Fruit fly (Drosophila melanogaster) whole organism, embryonic: ENCODE measurements around the gene CG14644.
A peak's percentile ranks its signal among the peaks of the same experiment; 100 is the strongest.

ENCODE experiments used
- Aef1 ChIP-seq: fragments of 200-800 bp; sonication (Bioruptor generic); IDR thresholded peaks from 3 replicates; pipeline ENCODE4 v1.3.6; 2022; ENCODE audit warnings: missing biosample characterization, missing genetic modification characterization
- CG10654 ChIP-seq: fragments of 200-800 bp; sonication (Bioruptor generic); optimal IDR thresholded peaks from 2 replicates; lab custom pipeline; 2016; ENCODE audit warnings: missing biosample characterization, missing genetic modification characterization
- CG11504 ChIP-seq: fragments of 200-800 bp; sonication (Bioruptor generic); optimal IDR thresholded peaks from 3 replicates; lab custom pipeline; 2019; ENCODE audit warnings: missing biosample characterization, mild to moderate bottlenecking, missing genetic modification characterization, moderate library complexity
- CG13296 ChIP-seq: fragments of 200-800 bp; sonication (Bioruptor generic); optimal IDR thresholded peaks from 3 replicates; lab custom pipeline; 2018; ENCODE audit warnings: missing biosample characterization, mild to moderate bottlenecking, missing genetic modification characterization
- CG14014 ChIP-seq: fragments of 200-800 bp; sonication (Bioruptor generic); IDR thresholded peaks from 2 replicates; pipeline ENCODE4 v1.3.6; 2022; ENCODE audit warnings: missing biosample characterization, missing genetic modification characterization
- CG15011 ChIP-seq: fragments of 200-800 bp; sonication (Bioruptor generic); optimal IDR thresholded peaks from 3 replicates; lab custom pipeline; 2018; ENCODE audit warnings: missing biosample characterization, mild to moderate bottlenecking, missing genetic modification characterization
- CG16779 ChIP-seq: fragments of 200-800 bp; sonication (Bioruptor generic); IDR thresholded peaks from 2 replicates; pipeline ENCODE4 v1.3.6; 2022; ENCODE audit warnings: missing biosample characterization, missing genetic modification characterization
- CG16813 ChIP-seq: fragments of 200-800 bp; sonication (Bioruptor generic); IDR thresholded peaks from 3 replicates; pipeline ENCODE4 v1.3.6; 2022; ENCODE audit warnings: missing biosample characterization, missing genetic modification characterization; ENCODE audit not compliant: partially characterized antibody
- CG17385 ChIP-seq: fragments of 200-800 bp; sonication (Bioruptor generic); optimal IDR thresholded peaks from 3 replicates; lab custom pipeline; 2018; ENCODE audit warnings: missing biosample characterization, mild to moderate bottlenecking, missing genetic modification characterization
- CG1832 ChIP-seq: fragments of 200-800 bp; sonication (Bioruptor generic); optimal IDR thresholded peaks from 2 replicates; lab custom pipeline; 2017; ENCODE audit warnings: missing biosample characterization, mild to moderate bottlenecking, missing genetic modification characterization, inconsistent platforms
- CG18599 ChIP-seq: fragments of 200-800 bp; sonication (Bioruptor generic); optimal IDR thresholded peaks from 3 replicates; lab custom pipeline; 2017; ENCODE audit warnings: missing biosample characterization, missing genetic modification characterization, mild to moderate bottlenecking, moderate library complexity, missing genetic modification reagents
- CG30020 ChIP-seq: fragments of 200-800 bp; optimal IDR thresholded peaks from 2 replicates; lab custom pipeline; 2019; ENCODE audit warnings: missing biosample characterization, mild to moderate bottlenecking, missing genetic modification characterization, moderate library complexity
- CG3281 ChIP-seq: fragments of 200-800 bp; sonication (Bioruptor generic); optimal IDR thresholded peaks from 3 replicates; lab custom pipeline; 2017; ENCODE audit warnings: missing biosample characterization, mild to moderate bottlenecking, missing genetic modification characterization
- CG4617 ChIP-seq: fragments of 200-800 bp; sonication (Bioruptor generic); optimal IDR thresholded peaks from 3 replicates; lab custom pipeline; 2016; ENCODE audit warnings: missing biosample characterization, missing genetic modification characterization, borderline replicate concordance
- CG4730 ChIP-seq: fragments of 200-800 bp; sonication (Bioruptor generic); IDR thresholded peaks from 2 replicates; pipeline ENCODE4 v1.3.6; 2022; ENCODE audit warnings: missing biosample characterization, missing genetic modification characterization
- CG5953 ChIP-seq: fragments of 200-800 bp; sonication (Bioruptor generic); IDR thresholded peaks from 2 replicates; pipeline ENCODE4 v1.3.6; 2022; ENCODE audit warnings: missing biosample characterization, missing genetic modification characterization
- CG6254 ChIP-seq: fragments of 200-800 bp; sonication (Bioruptor generic); optimal IDR thresholded peaks from 3 replicates; lab custom pipeline; 2017; ENCODE audit warnings: mild to moderate bottlenecking, missing biosample characterization, missing genetic modification reagents, missing genetic modification characterization
- CG6654 ChIP-seq: fragments of 200-800 bp; sonication (Bioruptor generic); optimal IDR thresholded peaks from 2 replicates; lab custom pipeline; 2017; ENCODE audit warnings: missing biosample characterization, mild to moderate bottlenecking, missing genetic modification characterization
- CG9727 ChIP-seq: fragments of 200-800 bp; sonication (Bioruptor generic); optimal IDR thresholded peaks from 3 replicates; lab custom pipeline; 2017; ENCODE audit warnings: missing biosample characterization, mild to moderate bottlenecking, missing genetic modification characterization
- CG9797 ChIP-seq: fragments of 200-800 bp; sonication (Bioruptor generic); optimal IDR thresholded peaks from 3 replicates; lab custom pipeline; 2018; ENCODE audit warnings: missing biosample characterization, mild to moderate bottlenecking, missing genetic modification characterization
- CoRest ChIP-seq: fragments of 200-800 bp; sonication (Bioruptor generic); optimal IDR thresholded peaks from 3 replicates; lab custom pipeline; 2018; ENCODE audit warnings: missing biosample characterization, mild to moderate bottlenecking, missing genetic modification characterization, moderate library complexity
- Kr ChIP-seq: fragments of 200-800 bp; sonication (Bioruptor generic); optimal IDR thresholded peaks from 2 replicates; lab custom pipeline; 2017; ENCODE audit warnings: missing biosample characterization, mild to moderate bottlenecking, missing genetic modification characterization
- NfI ChIP-seq: fragments of 200-800 bp; sonication (Bioruptor generic); optimal IDR thresholded peaks from 3 replicates; lab custom pipeline; 2018; ENCODE audit warnings: missing biosample characterization, mild to moderate bottlenecking, missing genetic modification characterization, moderate library complexity
- Opbp ChIP-seq: fragments of 200-800 bp; sonication (Bioruptor generic); IDR thresholded peaks from 3 replicates; pipeline ENCODE4 v1.3.6; 2022; ENCODE audit warnings: missing biosample characterization, missing genetic modification characterization; ENCODE audit not compliant: partially characterized antibody
- Poxn ChIP-seq: fragments of 200-800 bp; sonication (Bioruptor generic); IDR thresholded peaks from 2 replicates; pipeline ENCODE4 v1.3.6; 2022; ENCODE audit warnings: missing biosample characterization, missing genetic modification characterization
- Rx ChIP-seq: fragments of 200-800 bp; sonication (Bioruptor generic); IDR thresholded peaks from 2 replicates; pipeline ENCODE4 v1.3.6; 2022; ENCODE audit warnings: missing biosample characterization, missing genetic modification characterization
- Scr ChIP-seq: fragments of 200-800 bp; sonication (Bioruptor generic); IDR thresholded peaks from 2 replicates; pipeline ENCODE4 v1.3.6; 2022; ENCODE audit warnings: missing biosample characterization, missing genetic modification characterization; ENCODE audit not compliant: partially characterized antibody
- Six4 ChIP-seq: fragments of 200-800 bp; sonication (Bioruptor generic); optimal IDR thresholded peaks from 2 replicates; lab custom pipeline; 2016; ENCODE audit warnings: missing biosample characterization, missing genetic modification characterization
- Sry-β ChIP-seq: fragments of 200-800 bp; sonication (Bioruptor generic); optimal IDR thresholded peaks from 2 replicates; lab custom pipeline; 2018; ENCODE audit warnings: missing biosample characterization, mild to moderate bottlenecking, missing genetic modification characterization, moderate library complexity
- Tbp ChIP-seq: fragments of >200 bp; optimal IDR thresholded peaks from 2 replicates; lab custom pipeline; 2018; ENCODE audit warnings: missing biosample characterization, missing genetic modification characterization
- ato ChIP-seq: fragments of 200-800 bp; sonication (Bioruptor generic); IDR thresholded peaks from 2 replicates; pipeline ENCODE4 v1.3.6; 2022; ENCODE audit warnings: missing biosample characterization, missing genetic modification characterization; ENCODE audit not compliant: partially characterized antibody
- bigmax ChIP-seq: fragments of 200-800 bp; sonication (Bioruptor generic); optimal IDR thresholded peaks from 2 replicates; lab custom pipeline; 2018; ENCODE audit warnings: missing biosample characterization, mild to moderate bottlenecking, missing genetic modification characterization
- cas ChIP-seq: fragments of 200-800 bp; sonication (Bioruptor generic); IDR thresholded peaks from 2 replicates; pipeline ENCODE4 v1.3.6; 2022; ENCODE audit warnings: missing biosample characterization, missing genetic modification characterization
- chinmo ChIP-seq: fragments of 200-800 bp; sonication (Bioruptor generic); IDR thresholded peaks from 4 replicates; pipeline ENCODE4 v1.3.6; 2022; ENCODE audit warnings: missing biosample characterization, missing genetic modification characterization; ENCODE audit not compliant: partially characterized antibody
- ci ChIP-seq: fragments of 200-800 bp; sonication (Bioruptor generic); IDR thresholded peaks from 3 replicates; pipeline ENCODE4 v1.3.6; 2022; ENCODE audit warnings: missing biosample characterization, missing genetic modification characterization
- croc ChIP-seq: fragments of 200-800 bp; sonication (Bioruptor generic); conservative IDR thresholded peaks from 3 replicates; pipeline ENCODE4 v1.3.6; 2022; ENCODE audit warnings: missing biosample characterization, missing genetic modification characterization
- ems ChIP-seq: fragments of 200-800 bp; sonication (Bioruptor generic); optimal IDR thresholded peaks from 3 replicates; lab custom pipeline; 2016; ENCODE audit warnings: missing biosample characterization, missing genetic modification characterization
- eve ChIP-seq, 2 experiments: fragments of >200 bp; optimal IDR thresholded peaks; 2 replicates each; lab custom pipeline; 2017; ENCODE audit warnings: missing biosample characterization in 2 of 2, missing genetic modification characterization in 2 of 2
- fu2 ChIP-seq: fragments of 200-800 bp; sonication (Bioruptor generic); optimal IDR thresholded peaks from 2 replicates; lab custom pipeline; 2016; ENCODE audit warnings: missing biosample characterization, missing genetic modification characterization
- gcm2 ChIP-seq: fragments of 200-800 bp; sonication (Bioruptor generic); optimal IDR thresholded peaks from 2 replicates; lab custom pipeline; 2016; ENCODE audit warnings: missing biosample characterization, missing genetic modification characterization
- ham ChIP-seq: fragments of 200-800 bp; sonication (Bioruptor generic); IDR thresholded peaks from 2 replicates; pipeline ENCODE4 v1.3.6; 2022; ENCODE audit warnings: missing biosample characterization, missing genetic modification characterization
- lab ChIP-seq: fragments of 200-800 bp; sonication (Bioruptor generic); optimal IDR thresholded peaks from 3 replicates; lab custom pipeline; 2017; ENCODE audit warnings: missing biosample characterization, missing genetic modification characterization, mild to moderate bottlenecking, moderate library complexity, missing genetic modification reagents
- lilli ChIP-seq: fragments of 200-800 bp; sonication (Bioruptor generic); optimal IDR thresholded peaks from 3 replicates; lab custom pipeline; 2016; ENCODE audit warnings: missing biosample characterization, missing genetic modification characterization
- pho ChIP-seq: fragments of 200-800 bp; sonication (Bioruptor generic); optimal IDR thresholded peaks from 2 replicates; lab custom pipeline; 2016; ENCODE audit warnings: missing biosample characterization, missing genetic modification characterization
- pita ChIP-seq: fragments of 200-800 bp; sonication (Bioruptor generic); optimal IDR thresholded peaks from 2 replicates; lab custom pipeline; 2017; ENCODE audit warnings: missing biosample characterization, mild to moderate bottlenecking, missing genetic modification characterization
- pum ChIP-seq: fragments of 200-800 bp; sonication (Bioruptor generic); optimal IDR thresholded peaks from 2 replicates; lab custom pipeline; 2016; ENCODE audit warnings: missing biosample characterization, missing genetic modification characterization
- schlank ChIP-seq: fragments of 200-800 bp; sonication (Bioruptor generic); optimal IDR thresholded peaks from 2 replicates; lab custom pipeline; 2018; ENCODE audit warnings: missing biosample characterization, mild to moderate bottlenecking, missing genetic modification characterization
- zfh1 ChIP-seq: fragments of 200-800 bp; sonication (Bioruptor generic); IDR thresholded peaks from 3 replicates; pipeline ENCODE4 v1.3.6; 2022; ENCODE audit warnings: missing biosample characterization, missing genetic modification characterization

CG14644 gene

dm6 chr3R:4215264-4215993 is 37.4 kb downstream of the CG14644 start, which contains the start of gene CG14636 (continued):
- TF ChIP-seq Six4 (GFP tag; lab: Kevin White, UChicago) (no peak), fu2 (peak; percentile 61), Aef1 (peak; percentile 53; the same call in 2 of the 3 replicates), CG6654 (GFP tag; lab: Kevin White, UChicago) (no peak), gcm2 (GFP tag; lab: Kevin White, UChicago) (peak; percentile 25), CG1832 (GFP tag; lab: Kevin White, UChicago) (no peak), CG18599 (GFP tag; lab: Kevin White, UChicago) (peak; percentile 83), chinmo (peak; percentile 90), CG9727 (GFP tag; lab: Kevin White, UChicago) (peak; percentile 39), CG17385 (GFP tag; lab: Kevin White, UChicago) (peak; percentile 68), Scr (GFP tag; lab: Robert Waterston, UW) (no peak), Sry-β (GFP tag; lab: Kevin White, UChicago) (no peak), bigmax (GFP tag; lab: Kevin White, UChicago) (no peak), ems (GFP tag; lab: Kevin White, UChicago) (peak; percentile 49), CG6254 (no peak), CoRest (tag; lab: Kevin White, UChicago) (peak; percentile 70), eve (GFP tag; optimal IDR thresholded peaks at IDR 0.05; lab: Kevin White, UChicago) (no peak), Tbp (GFP tag; lab: Kevin White, UChicago) (no peak), CG10654 (GFP tag; lab: Kevin White, UChicago) (peak; percentile 50), CG9797 (no peak), Kr (GFP tag; lab: Kevin White, UChicago) (no peak), NfI (GFP tag; lab: Kevin White, UChicago) (peak; percentile 70), ci (GFP tag; lab: Robert Waterston, UW) (peak; percentile 50; the same call in 1 of the 3 replicates), CG13296 (peak; percentile 80), zfh1 (GFP tag; lab: Robert Waterston, UW) (peak; percentile 60; the same call in 1 of the 3 replicates), CG16813 (GFP tag; lab: Robert Waterston, UW) (no peak), cas (GFP tag; lab: Robert Waterston, UW) (0 out of 2 replicates have a peak, but pooled peaks have one; percentile 39), CG5953 (peak; percentile 67; the same call in 1 of the 2 replicates), CG4730 (GFP tag; lab: Robert Waterston, UW) (peak; percentile 55), Opbp (GFP tag; lab: Robert Waterston, UW) (no peak), CG3281 (GFP tag; lab: Kevin White, UChicago) (peak; percentile 71), Rx (GFP tag; lab: Robert Waterston, UW) (peak; percentile 60), croc (no peak), CG14014 (GFP tag; lab: Robert Waterston, UW) (peak; percentile 78), Poxn (GFP tag; lab: Robert Waterston, UW) (0 out of 2 replicates have a peak, but pooled peaks have one; percentile 16), lab (peak; percentile 88), CG16779 (GFP tag; lab: Robert Waterston, UW) (0 out of 2 replicates have a peak, but pooled peaks have one; percentile 57), CG4617 (GFP tag; lab: Kevin White, UChicago) (no peak), CG30020 (tag; lab: Kevin White, UChicago) (no peak), pho (GFP tag; lab: Kevin White, UChicago) (peak; percentile 62), lilli (peak; percentile 76), pita (GFP tag; lab: Kevin White, UChicago) (no peak), CG11504 (tag; lab: Kevin White, UChicago) (peak; percentile 83), ato (GFP tag; lab: Robert Waterston, UW) (peak; percentile 30; the same call in 1 of the 2 replicates), schlank (tag; lab: Kevin White, UChicago) (peak; percentile 46), ham (GFP tag; lab: Robert Waterston, UW) (peak; percentile 27; the same call in 1 of the 2 replicates), CG15011 (GFP tag; lab: Kevin White, UChicago) (peak; percentile 53), pum (GFP tag; lab: Kevin White, UChicago) (peak; percentile 43)
